Worm (Caenorhabditis elegans) whole organism, L1 larva: ENCODE results near the gene glod-4.

Source experiments
- F16B12.6 ChIP-seq: fragments of 150-350 bp; optimal IDR thresholded peaks from 2 replicates; lab custom pipeline; 2014; ENCODE audit warnings: missing biosample characterization, missing genetic modification characterization
- aha-1 ChIP-seq: fragments of 150-350 bp; optimal IDR thresholded peaks from 2 replicates; lab custom pipeline; 2014; ENCODE audit warnings: missing biosample characterization, missing genetic modification characterization
- efl-1 ChIP-seq, 4 experiments: fragments of 150-350 bp; optimal IDR thresholded peaks in 3 of 4; peaks in 1 of 4; 1 replicate in 1 of 4; 2 replicates in 3 of 4; lab custom pipeline; 2014; ENCODE audit warnings: missing biosample characterization in 2 of 4, missing genetic modification characterization in 2 of 4, missing genetic modification reagents in 2 of 4
- egl-27 ChIP-seq, 2 experiments: fragments of 150-350 bp in 1 of 2; sonication (generic microtip); optimal IDR thresholded peaks; 3 replicates each; lab custom pipeline; 2017 to 2018; ENCODE audit warnings: missing biosample characterization in 2 of 2, missing genetic modification characterization in 2 of 2, missing genetic modification reagents in 2 of 2
- elt-3 ChIP-seq, 6 experiments: fragments of 150-350 bp in 1 of 6; sonication (generic microtip); optimal IDR thresholded peaks; 2 replicates each; lab custom pipeline; 2017 to 2018; ENCODE audit warnings: missing biosample characterization in 6 of 6, missing genetic modification characterization in 6 of 6, inconsistent platforms in 1 of 6
- hlh-4 ChIP-seq: sonication (generic microtip); optimal IDR thresholded peaks from 2 replicates; lab custom pipeline; 2016; ENCODE audit warnings: mild to moderate bottlenecking, missing genetic modification characterization, missing compliant biosample characterization
- isw-1 ChIP-seq: fragments of 200-800 bp; sonication (Bioruptor generic); IDR thresholded peaks from 2 replicates; pipeline ENCODE4 v1.3.6; 2022; ENCODE audit warnings: missing genetic modification characterization, missing compliant biosample characterization
- lin-14 ChIP-seq: fragments of 200-800 bp; sonication (Bioruptor generic); optimal IDR thresholded peaks from 2 replicates; lab custom pipeline; 2018; ENCODE audit warnings: mild to moderate bottlenecking, missing genetic modification characterization, moderate library complexity, missing compliant biosample characterization
- lin-39 ChIP-seq: fragments of 150-350 bp; optimal IDR thresholded peaks from 2 replicates; lab custom pipeline; 2014; ENCODE audit warnings: missing biosample characterization, missing genetic modification reagents, missing genetic modification characterization
- nhr-11 ChIP-seq: fragments of 150-350 bp; optimal IDR thresholded peaks from 2 replicates; lab custom pipeline; 2014; ENCODE audit warnings: missing biosample characterization, missing genetic modification characterization
- nhr-19 ChIP-seq: fragments of 200-800 bp; sonication (Bioruptor generic); conservative IDR thresholded peaks from 2 replicates; pipeline ENCODE4 v1.3.6; 2022; ENCODE audit warnings: missing genetic modification characterization, missing compliant biosample characterization
- nhr-237 ChIP-seq: fragments of 150-350 bp; optimal IDR thresholded peaks from 2 replicates; lab custom pipeline; 2014; ENCODE audit warnings: missing biosample characterization, missing genetic modification characterization
- nhr-90 ChIP-seq: sonication (generic microtip); optimal IDR thresholded peaks from 2 replicates; lab custom pipeline; 2016; ENCODE audit warnings: mild to moderate bottlenecking, missing genetic modification characterization, missing compliant biosample characterization; ENCODE audit not compliant: poor library complexity
- pax-3 ChIP-seq: fragments of 200-800 bp; sonication (Bioruptor generic); optimal IDR thresholded peaks from 2 replicates; lab custom pipeline; 2018; ENCODE audit warnings: mild to moderate bottlenecking, missing genetic modification characterization, moderate library complexity, missing compliant biosample characterization

DNA sequence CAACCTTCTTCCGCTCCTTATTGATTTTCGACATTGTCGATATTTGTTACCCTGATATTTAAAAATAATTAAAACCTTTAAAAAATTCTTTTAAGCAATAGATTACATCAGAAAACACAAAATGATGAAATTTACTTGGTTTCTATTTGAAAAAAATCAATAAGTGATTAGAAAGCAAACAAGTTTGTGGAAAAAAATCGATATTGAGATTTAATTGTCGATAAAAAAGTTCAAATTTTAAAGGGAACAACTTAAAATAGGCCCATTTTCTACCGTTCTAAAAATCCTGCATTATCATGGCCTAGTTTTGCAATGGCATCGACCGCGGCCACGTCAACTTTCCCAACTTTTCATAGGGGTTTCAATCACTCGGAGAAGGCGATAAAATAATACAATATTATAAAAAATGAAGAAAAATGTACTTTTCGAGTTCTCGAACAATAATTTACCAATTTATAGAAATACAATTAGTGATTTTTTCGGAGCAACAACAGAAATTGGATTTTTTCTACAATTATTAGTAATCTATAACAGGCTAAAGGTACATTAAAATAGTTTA is 33.4 kb downstream of the glod-4 start, which contains the start of gene lars-1:
- TF ChIP-seq nhr-19 (GFP tag; lab: Robert Waterston, UW): no peak
- TF ChIP-seq nhr-90: no peak
- no peak for TF ChIP-seq nhr-237 (tag; lab: Kevin White, UChicago)
- TF ChIP-seq nhr-11 (tag; lab: Kevin White, UChicago): no peak
- TF ChIP-seq lin-14 (GFP tag; lab: Kevin White, UChicago): no peak
- no peak for TF ChIP-seq pax-3 (tag; lab: Kevin White, UChicago)
- TF ChIP-seq elt-3 (tag; optimal IDR thresholded peaks at IDR 0.05; lab: Kevin White, UChicago): no peak
- no peak for TF ChIP-seq aha-1 (tag; lab: Kevin White, UChicago)
- no peak for TF ChIP-seq isw-1
- no peak for TF ChIP-seq efl-1 (optimal IDR thresholded peaks at IDR 0.05; lab: Kevin White, UChicago)
- peak in 1 of 2 experiments; percentile 81 for TF ChIP-seq efl-1 (GFP tag; optimal IDR thresholded peaks at IDR 0.05 in 1 of 2; lab: Kevin White, UChicago)
- TF ChIP-seq lin-39: no peak
- TF ChIP-seq hlh-4 (tag; lab: Kevin White, UChicago): no peak
- no peak for TF ChIP-seq F16B12.6
- no peak for TF ChIP-seq egl-27 (tag; optimal IDR thresholded peaks at IDR 0.05; lab: Kevin White, UChicago)
